Worm (Caenorhabditis elegans): ENCODE results near the gene apy-1.

apy-1 gene

ce11 chrX:7596627-7597026 is 27.1 kb upstream of the apy-1 start, which contains the start of gene C44E12.1:
C44E12.1 (plus strand) TSS chrX:7596927.
- no peak for TF ChIP-seq aly-2 (tag; optimal IDR thresholded peaks at IDR 0.05)
- no peak for TF ChIP-seq R02D3.7 (tag; optimal IDR thresholded peaks at IDR 0.05)
- TF ChIP-seq ztf-11 (tag; optimal IDR thresholded peaks at IDR 0.05): no peak
- no peak for TF ChIP-seq nhr-23 (tag; optimal IDR thresholded peaks at IDR 0.05)
- no peak for TF ChIP-seq sma-9 (GFP tag; optimal IDR thresholded peaks at IDR 0.05)
- TF ChIP-seq sma-9 (tag; optimal IDR thresholded peaks at IDR 0.05): no peak
- TF ChIP-seq unc-55 (GFP tag; optimal IDR thresholded peaks at IDR 0.05): no peak
- TF ChIP-seq ceh-82 (tag; optimal IDR thresholded peaks at IDR 0.05): no peak
- TF ChIP-seq blmp-1 (tag; optimal IDR thresholded peaks at IDR 0.05; ENCODE audit: insufficient read depth): no peak
- no peak for TF ChIP-seq lin-11 (tag; optimal IDR thresholded peaks at IDR 0.05)
- TF ChIP-seq C34F6.9 (tag; optimal IDR thresholded peaks at IDR 0.05): no peak
- TF ChIP-seq elt-3 (tag; optimal IDR thresholded peaks at IDR 0.05): no peak
- no peak for TF ChIP-seq Y55F3AM.14 (GFP tag; optimal IDR thresholded peaks at IDR 0.05)
- no peak for TF ChIP-seq egl-27 (tag; optimal IDR thresholded peaks at IDR 0.05)
- no peak for TF ChIP-seq ZK546.5 (tag; optimal IDR thresholded peaks at IDR 0.05)

DNA sequence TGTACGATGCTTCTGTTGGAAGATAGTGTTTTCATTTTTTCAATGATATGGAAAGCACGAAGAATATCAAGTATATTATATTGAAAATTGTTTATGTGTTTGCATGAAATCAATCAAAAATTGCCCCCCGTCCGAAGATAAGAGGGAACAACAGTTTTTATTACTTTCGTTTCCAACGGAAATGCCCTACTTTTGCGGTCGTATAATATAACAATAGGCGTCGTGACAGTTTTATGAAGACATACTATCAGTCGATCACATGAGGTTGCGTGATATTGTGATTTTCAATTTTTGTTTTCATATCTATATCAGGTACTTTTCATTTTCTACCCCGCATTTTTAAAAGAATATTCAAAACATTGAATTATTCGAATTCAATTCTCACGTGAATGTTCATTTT is 26.5 kb upstream of the apy-1 start:
- TF ChIP-seq sma-9 (GFP tag; optimal IDR thresholded peaks at IDR 0.05): peak; percentile 61
- TF ChIP-seq sma-9 (tag; optimal IDR thresholded peaks at IDR 0.05): no peak
- TF ChIP-seq lsy-2 (tag; optimal IDR thresholded peaks at IDR 0.05): peak in 1 of 2 experiments; percentile 3
- TF ChIP-seq sma-3 (GFP tag; optimal IDR thresholded peaks at IDR 0.05): peak; percentile 66
- TF ChIP-seq peb-1 (tag; optimal IDR thresholded peaks at IDR 0.05): no peak
- TF ChIP-seq nhr-21 (tag; optimal IDR thresholded peaks at IDR 0.05): peak; percentile 29
- TF ChIP-seq fos-1 (tag; optimal IDR thresholded peaks at IDR 0.05): peak; percentile 6
- no peak for TF ChIP-seq mdl-1 (tag; optimal IDR thresholded peaks at IDR 0.05)
- no peak for TF ChIP-seq nhr-6 (tag; optimal IDR thresholded peaks at IDR 0.05)
- TF ChIP-seq blmp-1 (tag; optimal IDR thresholded peaks at IDR 0.05; ENCODE audit: insufficient read depth): peak; percentile 66

- TF ChIP-seq nhr-25 (tag; optimal IDR thresholded peaks at IDR 0.05) (peak; percentile 16), sma-9 (GFP tag; optimal IDR thresholded peaks at IDR 0.05) (peak; percentile 44), sma-9 (tag; optimal IDR thresholded peaks at IDR 0.05) (no peak), sma-3 (GFP tag; optimal IDR thresholded peaks at IDR 0.05) (peak; percentile 28), nhr-21 (tag; optimal IDR thresholded peaks at IDR 0.05) (peak; percentile 59), zag-1 (tag; optimal IDR thresholded peaks at IDR 0.05) (no peak), mab-5 (tag; optimal IDR thresholded peaks at IDR 0.05) (no peak)
Measured at ce11 chrX:7593931-7594544, 24.5 kb upstream of the apy-1 start.

- TF ChIP-seq C34F6.9 (tag; optimal IDR thresholded peaks at IDR 0.05) (no peak), nhr-21 (tag; optimal IDR thresholded peaks at IDR 0.05) (peak; percentile 34), fos-1 (tag; optimal IDR thresholded peaks at IDR 0.05) (peak; percentile 5), nhr-25 (tag; optimal IDR thresholded peaks at IDR 0.05) (peak; percentile 1), sem-4 (tag; optimal IDR thresholded peaks at IDR 0.05) (peak; percentile 2)
Measured at ce11 chrX:7590756-7591155, 21.2 kb upstream of the apy-1 start.

- TF ChIP-seq nhr-25 (tag; optimal IDR thresholded peaks at IDR 0.05) (no peak), nhr-21 (tag; optimal IDR thresholded peaks at IDR 0.05) (peak; percentile 46)
Measured at ce11 chrX:7587741-7588235, 18.3 kb upstream of the apy-1 start.

- TF ChIP-seq nhr-25 (tag; optimal IDR thresholded peaks at IDR 0.05) (peak; percentile 40), sma-3 (GFP tag; optimal IDR thresholded peaks at IDR 0.05) (peak; percentile 31), nhr-77 (tag; optimal IDR thresholded peaks at IDR 0.05) (no peak), blmp-1 (tag; optimal IDR thresholded peaks at IDR 0.05; ENCODE audit: insufficient read depth) (peak; percentile 25)
Measured at ce11 chrX:7586588-7586987, 17.1 kb upstream of the apy-1 start.

- no peak for TF ChIP-seq ZK546.5 (tag; optimal IDR thresholded peaks at IDR 0.05)
- TF ChIP-seq nhr-10 (tag; optimal IDR thresholded peaks at IDR 0.05): no peak
- TF ChIP-seq lin-13 (GFP tag; optimal IDR thresholded peaks at IDR 0.05): no peak
- no peak for TF ChIP-seq nhr-12 (tag; optimal IDR thresholded peaks at IDR 0.05)
- TF ChIP-seq egl-27 (tag; optimal IDR thresholded peaks at IDR 0.05): no peak
- no peak for TF ChIP-seq sem-4 (tag; optimal IDR thresholded peaks at IDR 0.05)
- no peak for TF ChIP-seq skn-1 (tag; optimal IDR thresholded peaks at IDR 0.05)
- TF ChIP-seq zag-1 (tag; optimal IDR thresholded peaks at IDR 0.05): no peak
- peak in 1 of 2 experiments; percentile 22 for TF ChIP-seq lsy-2 (tag; optimal IDR thresholded peaks at IDR 0.05)
- TF ChIP-seq sma-9 (GFP tag; optimal IDR thresholded peaks at IDR 0.05): no peak
- TF ChIP-seq sma-9 (tag; optimal IDR thresholded peaks at IDR 0.05): no peak
- TF ChIP-seq dmd-4 (tag; optimal IDR thresholded peaks at IDR 0.05): no peak
- no peak for TF ChIP-seq unc-39 (tag; optimal IDR thresholded peaks at IDR 0.05)
- no peak for TF ChIP-seq peb-1 (tag; optimal IDR thresholded peaks at IDR 0.05)
- TF ChIP-seq alr-1 (tag; optimal IDR thresholded peaks at IDR 0.05): no peak
- no peak for TF ChIP-seq lin-39 (tag; optimal IDR thresholded peaks at IDR 0.05)
- TF ChIP-seq crh-2 (tag; optimal IDR thresholded peaks at IDR 0.05): peak; percentile 27
- TF ChIP-seq nhr-129 (tag; optimal IDR thresholded peaks at IDR 0.05): peak; percentile 15
- no peak for TF ChIP-seq ama-1 (optimal IDR thresholded peaks at IDR 0.05)
- no peak for TF ChIP-seq Y55F3AM.14 (GFP tag; optimal IDR thresholded peaks at IDR 0.05)
Measured at ce11 chrX:7585610-7586259, 16.2 kb upstream of the apy-1 start, which contains the start of gene adt-2. adt-2 (plus strand) TSS chrX:7586209.

All from whole organism, L2 larva.